Worm (Caenorhabditis elegans) whole organism, early embryonic: ENCODE data around the gene spl-2.

ENCODE experiments used
- F13C5.2 ChIP-seq: sonication (generic microtip); optimal IDR thresholded peaks from 2 replicates; lab custom pipeline; 2017; ENCODE audit warnings: mild to moderate bottlenecking, missing genetic modification characterization, inconsistent platforms, missing compliant biosample characterization
- aly-1 ChIP-seq: sonication (generic microtip); optimal IDR thresholded peaks from 2 replicates; lab custom pipeline; 2016; ENCODE audit warnings: missing genetic modification characterization, missing compliant biosample characterization
- ama-1 ChIP-seq: fragments of 150-350 bp; optimal IDR thresholded peaks from 2 replicates; lab custom pipeline; 2014
- ets-7 ChIP-seq: sonication (generic microtip); optimal IDR thresholded peaks from 2 replicates; lab custom pipeline; 2016; ENCODE audit warnings: missing genotype, missing genetic modification characterization, missing compliant biosample characterization
- flt-1 ChIP-seq: fragments of 200-800 bp; sonication (Bioruptor generic); IDR thresholded peaks from 2 replicates; pipeline ENCODE4 v1.3.6; 2022; ENCODE audit warnings: missing genetic modification characterization, missing compliant biosample characterization
- hmg-4 ChIP-seq: fragments of 200-800 bp; sonication (Bioruptor generic); optimal IDR thresholded peaks from 2 replicates; lab custom pipeline; 2018; ENCODE audit warnings: mild to moderate bottlenecking, missing genetic modification characterization, missing compliant biosample characterization
- hnd-1 ChIP-seq: sonication (generic microtip); optimal IDR thresholded peaks from 2 replicates; lab custom pipeline; 2016; ENCODE audit warnings: missing genetic modification characterization, missing compliant biosample characterization
- scrt-1 ChIP-seq: fragments of 200-800 bp; sonication (Bioruptor generic); IDR thresholded peaks from 2 replicates; pipeline ENCODE4 v1.3.6; 2022; ENCODE audit warnings: missing genetic modification characterization, missing compliant biosample characterization
- tbx-37 ChIP-seq: fragments of 200-800 bp; sonication (Bioruptor generic); conservative IDR thresholded peaks from 2 replicates; pipeline ENCODE4 v1.3.6; 2022; ENCODE audit warnings: missing genetic modification reagents, missing genetic modification characterization, missing compliant biosample characterization

DNA sequence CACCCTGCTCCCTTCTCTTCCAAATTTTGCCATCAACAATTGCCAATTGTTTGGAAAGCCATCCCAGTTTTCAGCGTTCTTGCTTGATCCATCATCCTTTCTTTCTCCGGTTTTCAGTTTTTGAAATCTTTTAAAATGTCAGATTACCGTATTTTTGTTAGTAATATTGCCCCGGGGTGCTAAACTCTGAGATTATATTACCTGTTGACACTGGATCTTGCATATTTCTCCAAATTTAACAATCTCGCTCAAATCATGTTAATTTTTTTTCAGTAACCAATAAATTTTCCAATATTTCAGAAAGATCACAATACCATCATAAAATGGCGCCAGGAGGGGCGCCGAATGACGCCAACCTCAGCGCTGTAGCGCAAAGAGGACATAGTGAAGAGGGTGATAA, 34.2 kb downstream of the spl-2 start, which contains the start of gene F21C10.7:
- TF ChIP-seq ama-1 (lab: Kevin White, UChicago) (no peak), tbx-37 (GFP tag; lab: Robert Waterston, UW) (no peak), aly-1 (tag; lab: Kevin White, UChicago) (no peak), hmg-4 (no peak), F13C5.2 (tag; lab: Kevin White, UChicago) (no peak), scrt-1 (GFP tag; lab: Robert Waterston, UW) (no peak), hnd-1 (tag; lab: Kevin White, UChicago) (no peak), flt-1 (GFP tag; lab: Robert Waterston, UW) (no peak), ets-7 (tag; lab: Kevin White, UChicago) (no peak)
